Worm (Caenorhabditis elegans): ENCODE results near the gene srsy-2.

ce11 chrII:6267983-6268382, 41.1 kb upstream of the srsy-2 start, which contains the start of gene F13H8.8:
- no peak for TF ChIP-seq unc-62 (GFP tag; optimal IDR thresholded peaks at IDR 0.05)
- TF ChIP-seq blmp-1 (tag; optimal IDR thresholded peaks at IDR 0.05) = no peak
- TF ChIP-seq lsy-2 (tag; optimal IDR thresholded peaks at IDR 0.05) = no peak
- TF ChIP-seq pha-4 (tag; optimal IDR thresholded peaks at IDR 0.05) = no peak
- TF ChIP-seq nhr-237 (tag; optimal IDR thresholded peaks at IDR 0.05) = no peak
- no peak for TF ChIP-seq nhr-28 (tag; optimal IDR thresholded peaks at IDR 0.05)
- TF ChIP-seq nhr-12 (tag; optimal IDR thresholded peaks at IDR 0.05) = no peak
- no peak for TF ChIP-seq snpc-4 (tag; optimal IDR thresholded peaks at IDR 0.05)
- no peak for TF ChIP-seq sptf-1 (tag; optimal IDR thresholded peaks at IDR 0.05)
- no peak for TF ChIP-seq elt-3 (tag; optimal IDR thresholded peaks at IDR 0.05)
- TF ChIP-seq lin-13 (tag; optimal IDR thresholded peaks at IDR 0.05) = no peak
- TF ChIP-seq mep-1 (tag; optimal IDR thresholded peaks at IDR 0.05) = no peak
- no peak for TF ChIP-seq ces-1 (GFP tag; optimal IDR thresholded peaks at IDR 0.05)
